Worm (Caenorhabditis elegans): Measurements from ENCODE around the gene tsr-2.

ce11 chrIV:16629090-16629489, 27.3 kb upstream of the tsr-2 start, which contains the start of gene Y51H4A.936:
- TF ChIP-seq egl-27 (tag; optimal IDR thresholded peaks at IDR 0.05): no peak
- no peak for TF ChIP-seq aly-2 (tag; optimal IDR thresholded peaks at IDR 0.05)
- TF ChIP-seq ama-1 (optimal IDR thresholded peaks at IDR 0.05): no peak
- no peak for TF ChIP-seq nhr-237 (tag; optimal IDR thresholded peaks at IDR 0.05)
- TF ChIP-seq hlh-4 (tag; optimal IDR thresholded peaks at IDR 0.05): no peak
- TF ChIP-seq zag-1 (tag; optimal IDR thresholded peaks at IDR 0.05): no peak
- no peak for TF ChIP-seq alr-1 (tag; optimal IDR thresholded peaks at IDR 0.05; ENCODE audit: borderline replicate concordance)
- TF ChIP-seq nhr-11 (tag; optimal IDR thresholded peaks at IDR 0.05): no peak
- no peak for TF ChIP-seq blmp-1 (tag; optimal IDR thresholded peaks at IDR 0.05)
